Worm (Caenorhabditis elegans): Measurements from ENCODE around the gene F53C3.11.

Gene F53C3.11

ce11 chrII:3909301-3909700 is 2.8 kb upstream of the F53C3.11 start:
- TF ChIP-seq pqm-1 (tag; optimal IDR thresholded peaks at IDR 0.05) (no peak), mec-3 (tag; optimal IDR thresholded peaks at IDR 0.05; ENCODE audit: borderline replicate concordance) (no peak), fkh-6 (tag; optimal IDR thresholded peaks at IDR 0.05) (no peak), gmeb-2 (tag; optimal IDR thresholded peaks at IDR 0.05) (no peak), K09A11.1 (tag; optimal IDR thresholded peaks at IDR 0.05; ENCODE audit: insufficient read depth) (no peak), ceh-18 (tag; optimal IDR thresholded peaks at IDR 0.05) (no peak), C38D4.7 (GFP tag; optimal IDR thresholded peaks at IDR 0.05) (no peak), dve-1 (tag; optimal IDR thresholded peaks at IDR 0.05) (no peak), unc-55 (GFP tag; optimal IDR thresholded peaks at IDR 0.05) (no peak), npax-4 (tag; optimal IDR thresholded peaks at IDR 0.05) (no peak)

DNA sequence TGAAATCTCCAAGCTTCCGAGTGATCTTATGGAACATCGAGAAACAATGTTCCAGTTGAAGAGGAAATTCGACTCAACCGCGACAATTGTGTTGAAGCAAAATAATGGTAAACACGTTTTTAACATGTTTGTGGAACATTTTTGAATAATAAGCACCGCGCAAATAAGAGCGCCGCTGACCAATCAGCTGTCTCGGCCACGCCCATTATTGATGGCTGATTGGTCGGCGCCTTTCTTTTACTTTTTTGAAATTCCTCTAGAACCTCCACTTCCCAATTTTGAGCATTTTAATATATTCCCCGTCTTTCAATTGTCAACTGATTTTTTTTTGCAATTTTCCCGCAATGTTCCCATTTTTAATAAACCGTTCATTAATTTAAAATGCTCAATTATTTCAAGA is 1.6 kb upstream of the F53C3.11 start:
- peak; percentile 74 for TF ChIP-seq nfya-1 (tag; optimal IDR thresholded peaks at IDR 0.05)
- no peak for TF ChIP-seq hlh-6 (tag; optimal IDR thresholded peaks at IDR 0.05)

ce11 chrII:3902798-3903197 is 3.7 kb downstream of the F53C3.11 start, which contains the start of gene F53C3.3:
Gene F53C3.3, plus strand, starts transcription at chrII:3902856.
- TF ChIP-seq dve-1 (tag; optimal IDR thresholded peaks at IDR 0.05): no peak
- no peak for TF ChIP-seq zip-5 (tag; optimal IDR thresholded peaks at IDR 0.05)
- TF ChIP-seq unc-86 (tag; optimal IDR thresholded peaks at IDR 0.05): no peak
- TF ChIP-seq pqm-1 (tag; optimal IDR thresholded peaks at IDR 0.05): no peak

- TF ChIP-seq ceh-22 (tag; optimal IDR thresholded peaks at IDR 0.05): no peak
- TF ChIP-seq ceh-18 (tag; optimal IDR thresholded peaks at IDR 0.05): no peak
- TF ChIP-seq unc-3 (GFP tag; conservative IDR thresholded peaks at IDR 0.05): no peak
- no peak for TF ChIP-seq unc-3 (tag; optimal IDR thresholded peaks at IDR 0.05)
- no peak for TF ChIP-seq ama-1 (optimal IDR thresholded peaks at IDR 0.05)
- TF ChIP-seq rnt-1 (tag; optimal IDR thresholded peaks at IDR 0.05): no peak
- TF ChIP-seq K02D7.2 (tag; optimal IDR thresholded peaks at IDR 0.05): no peak
- no peak for TF ChIP-seq ets-4 (tag; optimal IDR thresholded peaks at IDR 0.05)
Measured at ce11 chrII:3901108-3901507, 5.4 kb downstream of the F53C3.11 start, which contains the start of gene F53C3.4. Gene F53C3.4, plus strand, starts transcription at chrII:3901408.

DNA sequence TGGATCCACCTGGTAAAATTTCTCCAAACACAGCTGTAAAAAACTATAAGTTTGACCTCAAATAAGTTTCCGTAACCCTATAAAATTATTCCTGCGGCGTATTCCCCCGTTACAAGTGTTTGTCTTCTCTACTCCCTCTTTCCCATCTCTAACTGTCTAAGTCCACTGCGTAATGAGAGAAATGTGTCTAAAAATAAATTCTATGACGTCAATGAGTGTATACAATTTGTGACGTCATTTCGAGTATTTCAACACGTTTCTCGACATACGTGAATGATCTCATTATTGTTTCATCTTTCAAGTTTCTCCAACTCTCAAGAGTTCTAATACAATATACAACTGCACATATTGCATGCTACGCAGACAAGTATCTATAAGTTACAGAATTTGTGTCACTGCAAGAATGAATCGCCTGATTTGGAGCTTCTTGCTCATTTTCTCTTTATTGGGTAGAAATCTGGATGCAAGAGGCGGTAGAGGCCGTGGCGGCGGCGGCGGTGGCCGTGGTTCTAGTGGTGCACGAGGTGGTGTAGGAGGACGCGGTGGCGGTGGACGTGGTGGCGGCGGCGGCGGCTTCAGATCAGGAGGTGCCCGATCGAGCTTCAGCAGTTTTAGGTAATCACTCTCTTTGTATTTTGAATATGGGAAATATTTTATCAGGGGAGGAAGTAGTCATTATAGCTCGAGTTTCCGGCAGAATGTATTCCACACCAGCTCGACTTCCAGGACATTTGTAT is 8.6 kb downstream of the F53C3.11 start, which contains the start of gene F53C3.6:
F53C3.6 (plus strand) TSS at position 385 of the 737 bp plus-strand sequence.
- peak; percentile 40 for TF ChIP-seq tbx-2 (tag; optimal IDR thresholded peaks at IDR 0.05)
- TF ChIP-seq madf-2 (tag; optimal IDR thresholded peaks at IDR 0.05): no peak
- peak; percentile 70 for TF ChIP-seq unc-42 (tag; optimal IDR thresholded peaks at IDR 0.05)
- TF ChIP-seq sdc-2 (tag; optimal IDR thresholded peaks at IDR 0.05): peak; percentile 20
- peak; percentile 55 for TF ChIP-seq ceh-31 (tag; optimal IDR thresholded peaks at IDR 0.05)
- TF ChIP-seq Y22D7AL.16 (tag; optimal IDR thresholded peaks at IDR 0.05): no peak
- peak; percentile 15 for TF ChIP-seq unc-55 (GFP tag; optimal IDR thresholded peaks at IDR 0.05)
- no peak for TF ChIP-seq hlh-30 (tag; optimal IDR thresholded peaks at IDR 0.05; ENCODE audit: insufficient read depth)
- TF ChIP-seq nfya-1 (tag; optimal IDR thresholded peaks at IDR 0.05): peak; percentile 53

DNA sequence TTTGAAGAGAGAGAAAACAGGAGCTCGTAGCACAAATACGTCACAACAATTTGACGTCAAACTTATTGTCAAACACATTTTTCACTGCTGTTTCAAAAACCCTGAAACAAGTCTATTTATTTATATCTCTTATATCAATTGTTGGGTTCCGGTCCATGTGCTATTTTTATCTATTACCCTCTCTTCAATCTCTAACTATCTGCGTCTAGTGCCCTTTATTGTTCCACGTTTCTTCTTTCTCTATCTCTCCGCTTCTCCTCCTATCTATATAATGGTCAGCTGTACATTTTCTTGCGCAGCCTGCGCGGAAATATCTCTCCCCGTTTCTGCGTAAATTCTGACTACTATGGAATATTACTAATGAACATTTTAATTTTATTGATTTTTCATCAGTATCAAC is 9.6 kb downstream of the F53C3.11 start:
- TF ChIP-seq elt-2 (tag; optimal IDR thresholded peaks at IDR 0.05) (peak; percentile 29), pqm-1 (tag; optimal IDR thresholded peaks at IDR 0.05) (no peak), K09A11.1 (tag; optimal IDR thresholded peaks at IDR 0.05; ENCODE audit: insufficient read depth) (no peak), dve-1 (tag; optimal IDR thresholded peaks at IDR 0.05) (no peak), sdc-2 (tag; optimal IDR thresholded peaks at IDR 0.05) (no peak), pag-3 (tag; optimal IDR thresholded peaks at IDR 0.05; ENCODE audit: borderline replicate concordance) (no peak), zip-5 (tag; optimal IDR thresholded peaks at IDR 0.05) (no peak), pat-9 (tag; optimal IDR thresholded peaks at IDR 0.05) (no peak), nhr-11 (tag; optimal IDR thresholded peaks at IDR 0.05) (no peak), ceh-22 (tag; optimal IDR thresholded peaks at IDR 0.05) (no peak), ceh-18 (tag; optimal IDR thresholded peaks at IDR 0.05) (no peak), rnt-1 (tag; optimal IDR thresholded peaks at IDR 0.05) (no peak), unc-42 (tag; optimal IDR thresholded peaks at IDR 0.05) (peak; percentile 59), C38D4.7 (GFP tag; optimal IDR thresholded peaks at IDR 0.05) (no peak), unc-3 (GFP tag; conservative IDR thresholded peaks at IDR 0.05) (no peak), unc-3 (tag; optimal IDR thresholded peaks at IDR 0.05) (no peak), ahr-1 (tag; optimal IDR thresholded peaks at IDR 0.05) (no peak), hlh-13 (GFP tag; optimal IDR thresholded peaks at IDR 0.05) (no peak), hlh-8 (tag; optimal IDR thresholded peaks at IDR 0.05) (peak; percentile 20), tbx-2 (tag; optimal IDR thresholded peaks at IDR 0.05) (no peak), hlh-15 (tag; optimal IDR thresholded peaks at IDR 0.05) (no peak), ceh-31 (tag; optimal IDR thresholded peaks at IDR 0.05) (peak; percentile 59), ceh-14 (tag; optimal IDR thresholded peaks at IDR 0.05) (no peak), ama-1 (optimal IDR thresholded peaks at IDR 0.05) (no peak), syd-9 (tag; optimal IDR thresholded peaks at IDR 0.05) (no peak), ceh-2 (tag; optimal IDR thresholded peaks at IDR 0.05) (no peak), unc-86 (tag; optimal IDR thresholded peaks at IDR 0.05) (no peak)

Measured in whole organism, late embryonic.